Fruit fly (Drosophila melanogaster) whole organism, wandering third instar larva: ENCODE data around the gene CG6380.

ENCODE experiments used
- CG9705 ChIP-seq: fragments of 200-800 bp; sonication (Bioruptor generic); optimal IDR thresholded peaks from 2 replicates; lab custom pipeline; 2018; ENCODE audit warnings: missing biosample characterization, mild to moderate bottlenecking, missing genetic modification characterization
- Dif ChIP-seq: fragments of 200-275, 200-300 bp; sonication (Bioruptor generic); optimal IDR thresholded peaks from 2 replicates; lab custom pipeline; 2018; ENCODE audit warnings: missing biosample characterization, missing genetic modification characterization; ENCODE audit not compliant: partially characterized antibody
- Hnf4 ChIP-seq: fragments of 200-800 bp; sonication (Bioruptor generic); optimal IDR thresholded peaks from 2 replicates; lab custom pipeline; 2016; ENCODE audit warnings: missing biosample characterization, mild to moderate bottlenecking, missing genetic modification characterization
- Hr78 ChIP-seq: fragments of >200 bp; optimal IDR thresholded peaks from 2 replicates; lab custom pipeline; 2017; ENCODE audit warnings: missing biosample characterization, missing genetic modification characterization
- Rel ChIP-seq, 2 experiments: fragments of 200-800 bp; sonication (Bioruptor generic) in 1 of 2; optimal IDR thresholded peaks; 2 replicates in 1 of 2; 3 replicates in 1 of 2; lab custom pipeline; 2016 to 2019; ENCODE audit warnings: mild to moderate bottlenecking in 2 of 2, missing biosample characterization in 2 of 2, missing genetic modification characterization in 2 of 2, moderate library complexity in 1 of 2
- fru ChIP-seq: fragments of 200-800 bp; sonication (Bioruptor generic); optimal IDR thresholded peaks from 3 replicates; lab custom pipeline; 2016; ENCODE audit warnings: missing biosample characterization, mild to moderate bottlenecking, missing genetic modification characterization
- lola ChIP-seq: fragments of >200 bp; optimal IDR thresholded peaks from 2 replicates; lab custom pipeline; 2017; ENCODE audit warnings: missing biosample characterization, missing genetic modification characterization
- psq ChIP-seq: fragments of 200-800 bp; sonication (Bioruptor generic); optimal IDR thresholded peaks from 3 replicates; lab custom pipeline; 2017; ENCODE audit warnings: missing biosample characterization, mild to moderate bottlenecking, missing genetic modification characterization, moderate library complexity
- usp ChIP-seq: fragments of >200 bp; optimal IDR thresholded peaks from 2 replicates; lab custom pipeline; 2017; ENCODE audit warnings: missing biosample characterization, missing genetic modification characterization

DNA sequence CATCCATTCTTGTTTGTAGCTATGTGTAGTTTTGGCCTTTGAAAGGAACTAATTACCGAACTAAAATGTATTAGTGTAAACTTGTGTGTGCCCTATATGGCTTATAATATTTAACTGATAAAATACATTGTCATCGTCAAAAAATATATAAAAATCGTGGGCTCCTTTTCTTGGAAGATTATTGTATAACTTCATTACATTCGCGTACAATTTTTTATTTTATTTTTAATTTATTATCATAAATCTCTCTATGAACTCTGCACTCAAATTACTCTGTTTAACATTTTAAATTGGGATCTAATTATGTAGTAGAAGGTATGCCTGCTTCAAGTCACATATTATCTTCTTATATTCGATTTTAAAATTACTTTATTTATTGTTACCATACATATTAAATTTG, at the start of gene CG6380:
- TF ChIP-seq lola (GFP tag; lab: Kevin White, UChicago) (no peak), Hnf4 (GFP tag; lab: Kevin White, UChicago) (no peak), Rel (GFP tag; optimal IDR thresholded peaks at IDR 0.05; lab: Kevin White, UChicago) (no peak), Rel (tag; optimal IDR thresholded peaks at IDR 0.05; lab: Kevin White, UChicago) (no peak), usp (GFP tag; lab: Kevin White, UChicago) (no peak), fru (GFP tag; lab: Kevin White, UChicago) (no peak), CG9705 (no peak), Hr78 (GFP tag; lab: Kevin White, UChicago) (no peak), psq (GFP tag; lab: Kevin White, UChicago) (no peak), Dif (GFP tag; lab: Kevin White, UChicago) (no peak)
